Fruit fly (Drosophila melanogaster) whole organism, embryonic: Measurements from ENCODE around the gene CG31525.
A peak's percentile ranks its signal among the peaks of the same experiment; 100 is the strongest.

ENCODE experiments used
- Asciz ChIP-seq: fragments of 200-800 bp; sonication (Bioruptor generic); optimal IDR thresholded peaks from 2 replicates; lab custom pipeline; 2017; ENCODE audit warnings: missing biosample characterization, mild to moderate bottlenecking, missing genetic modification characterization, missing genetic modification reagents
- Bdp1 ChIP-seq: fragments of 200-800 bp; sonication (Bioruptor generic); optimal IDR thresholded peaks from 3 replicates; lab custom pipeline; 2016; ENCODE audit warnings: missing biosample characterization, missing genetic modification characterization
- Bgb ChIP-seq: fragments of 200-800 bp; sonication (Bioruptor generic); IDR thresholded peaks from 2 replicates; pipeline ENCODE4 v1.3.6; 2022; ENCODE audit warnings: missing biosample characterization, missing genetic modification characterization; ENCODE audit not compliant: partially characterized antibody
- CG10274 ChIP-seq: fragments of 200-800 bp; sonication (Bioruptor generic); optimal IDR thresholded peaks from 3 replicates; lab custom pipeline; 2017; ENCODE audit warnings: missing biosample characterization, mild to moderate bottlenecking, missing genetic modification characterization
- CG10543 ChIP-seq: fragments of 200-800 bp; sonication (Bioruptor generic); optimal IDR thresholded peaks from 3 replicates; lab custom pipeline; 2017; ENCODE audit warnings: missing biosample characterization, mild to moderate bottlenecking, missing genetic modification characterization, moderate library complexity
- CG10654 ChIP-seq: fragments of 200-800 bp; sonication (Bioruptor generic); optimal IDR thresholded peaks from 2 replicates; lab custom pipeline; 2016; ENCODE audit warnings: missing biosample characterization, missing genetic modification characterization
- CG11560 ChIP-seq: fragments of 200-800 bp; sonication (Bioruptor generic); IDR thresholded peaks from 3 replicates; pipeline ENCODE4 v1.3.6; 2022; ENCODE audit warnings: missing biosample characterization, missing genetic modification characterization
- CG11695 ChIP-seq: fragments of 200-800 bp; sonication (Bioruptor generic); IDR thresholded peaks from 3 replicates; pipeline ENCODE4 v1.3.6; 2022; ENCODE audit warnings: missing biosample characterization, missing genetic modification characterization
- CG12155 ChIP-seq: fragments of 200-800 bp; sonication (Bioruptor generic); optimal IDR thresholded peaks from 3 replicates; lab custom pipeline; 2016; ENCODE audit warnings: missing biosample characterization, missing genetic modification characterization
- CG12391 ChIP-seq: fragments of 200-800 bp; sonication (Bioruptor generic); optimal IDR thresholded peaks from 3 replicates; lab custom pipeline; 2018; ENCODE audit warnings: missing biosample characterization, mild to moderate bottlenecking, missing genetic modification characterization, moderate library complexity
- CG13287 ChIP-seq: fragments of 200-800 bp; sonication (Bioruptor generic); IDR thresholded peaks from 2 replicates; pipeline ENCODE4 v1.3.6; 2022; ENCODE audit warnings: missing biosample characterization, missing genetic modification characterization; ENCODE audit not compliant: partially characterized antibody
- CG15073 ChIP-seq: fragments of 200-800 bp; sonication (Bioruptor generic); optimal IDR thresholded peaks from 2 replicates; lab custom pipeline; 2016; ENCODE audit warnings: missing biosample characterization, missing genetic modification characterization
- CG15601 ChIP-seq: fragments of 200-800 bp; sonication (Bioruptor generic); optimal IDR thresholded peaks from 3 replicates; lab custom pipeline; 2019; ENCODE audit warnings: missing biosample characterization, mild to moderate bottlenecking, missing genetic modification characterization, moderate library complexity
- CG16863 ChIP-seq: fragments of 200-800 bp; sonication (Bioruptor generic); optimal IDR thresholded peaks from 3 replicates; lab custom pipeline; 2016; ENCODE audit warnings: missing biosample characterization, missing genetic modification characterization
- CG2889 ChIP-seq: fragments of 200-800 bp; sonication (Bioruptor generic); IDR thresholded peaks from 3 replicates; pipeline ENCODE4 v1.3.6; 2022; ENCODE audit warnings: missing biosample characterization, missing genetic modification characterization
- CG31441 ChIP-seq: fragments of 200-800 bp; sonication (Bioruptor generic); IDR thresholded peaks from 2 replicates; pipeline ENCODE4 v1.3.6; 2022; ENCODE audit warnings: missing biosample characterization, missing genetic modification characterization
- CG33557 ChIP-seq: fragments of 200-800 bp; sonication (Bioruptor generic); optimal IDR thresholded peaks from 2 replicates; lab custom pipeline; 2019; ENCODE audit warnings: missing biosample characterization, mild to moderate bottlenecking, missing genetic modification characterization, moderate library complexity
- CG4854 ChIP-seq: fragments of 200-800 bp; sonication (Bioruptor generic); optimal IDR thresholded peaks from 2 replicates; lab custom pipeline; 2016; ENCODE audit warnings: missing biosample characterization, missing genetic modification characterization, inconsistent platforms
- CG6813 ChIP-seq: fragments of 200-800 bp; sonication (Bioruptor generic); optimal IDR thresholded peaks from 2 replicates; lab custom pipeline; 2017; ENCODE audit warnings: missing biosample characterization, missing genetic modification characterization, mild to moderate bottlenecking, moderate library complexity, missing genetic modification reagents
- CG7556 ChIP-seq: fragments of 200-800 bp; sonication (Bioruptor generic); optimal IDR thresholded peaks from 2 replicates; lab custom pipeline; 2017; ENCODE audit warnings: missing biosample characterization, mild to moderate bottlenecking, missing genetic modification characterization
- CG8359 ChIP-seq: fragments of 200-800 bp; sonication (Bioruptor generic); optimal IDR thresholded peaks from 2 replicates; lab custom pipeline; 2017; ENCODE audit warnings: missing biosample characterization, mild to moderate bottlenecking, missing genetic modification characterization, borderline replicate concordance
- Chrac-16 ChIP-seq: fragments of 200-800 bp; sonication (Bioruptor generic); optimal IDR thresholded peaks from 3 replicates; lab custom pipeline; 2016; ENCODE audit warnings: missing biosample characterization, missing genetic modification characterization
- D19A ChIP-seq: fragments of 200-800 bp; optimal IDR thresholded peaks from 3 replicates; lab custom pipeline; 2019; ENCODE audit warnings: missing biosample characterization, mild to moderate bottlenecking, missing genetic modification characterization, moderate library complexity
- ERR ChIP-seq: fragments of 200-800 bp; sonication (Bioruptor generic); optimal IDR thresholded peaks from 2 replicates; lab custom pipeline; 2016; ENCODE audit warnings: missing biosample characterization, missing genetic modification characterization
- HmgZ ChIP-seq: fragments of 200-800 bp; sonication (Bioruptor generic); optimal IDR thresholded peaks from 2 replicates; lab custom pipeline; 2018; ENCODE audit warnings: missing biosample characterization, mild to moderate bottlenecking, missing genetic modification characterization
- Kr ChIP-seq: fragments of 200-800 bp; sonication (Bioruptor generic); optimal IDR thresholded peaks from 2 replicates; lab custom pipeline; 2017; ENCODE audit warnings: missing biosample characterization, mild to moderate bottlenecking, missing genetic modification characterization
- NC2β ChIP-seq: fragments of 200-800 bp; sonication (Bioruptor generic); optimal IDR thresholded peaks from 2 replicates; lab custom pipeline; 2016; ENCODE audit warnings: missing biosample characterization, missing genetic modification characterization
- Opbp ChIP-seq: fragments of 200-800 bp; sonication (Bioruptor generic); IDR thresholded peaks from 3 replicates; pipeline ENCODE4 v1.3.6; 2022; ENCODE audit warnings: missing biosample characterization, missing genetic modification characterization; ENCODE audit not compliant: partially characterized antibody
- Six4 ChIP-seq: fragments of 200-800 bp; sonication (Bioruptor generic); optimal IDR thresholded peaks from 2 replicates; lab custom pipeline; 2016; ENCODE audit warnings: missing biosample characterization, missing genetic modification characterization
- Ssrp ChIP-seq: fragments of 200-800 bp; sonication (Bioruptor generic); optimal IDR thresholded peaks from 2 replicates; lab custom pipeline; 2018; ENCODE audit warnings: missing biosample characterization, mild to moderate bottlenecking, missing genetic modification characterization, moderate library complexity
- al ChIP-seq: fragments of 200-800 bp; sonication (Bioruptor generic); IDR thresholded peaks from 2 replicates; pipeline ENCODE4 v1.3.6; 2022; ENCODE audit warnings: missing biosample characterization, missing genetic modification characterization
- amos ChIP-seq: fragments of 200-800 bp; sonication (Bioruptor generic); IDR thresholded peaks from 2 replicates; pipeline ENCODE4 v1.3.6; 2022; ENCODE audit warnings: missing biosample characterization, missing genetic modification characterization; ENCODE audit not compliant: partially characterized antibody
- ara ChIP-seq: fragments of 200-800 bp; sonication (Bioruptor generic); IDR thresholded peaks from 2 replicates; pipeline ENCODE4 v1.3.6; 2022; ENCODE audit warnings: missing biosample characterization, missing genetic modification characterization
- cg ChIP-seq: fragments of 200-800 bp; sonication (Bioruptor generic); optimal IDR thresholded peaks from 3 replicates; lab custom pipeline; 2019; ENCODE audit warnings: missing biosample characterization, mild to moderate bottlenecking, missing genetic modification characterization, moderate library complexity
- dpn ChIP-seq, 2 experiments: fragments of 200-800 bp; sonication (Bioruptor generic); optimal IDR thresholded peaks; 3 replicates each; lab custom pipeline; 2016; ENCODE audit warnings: missing biosample characterization in 2 of 2, missing genetic modification characterization in 2 of 2
- fd96Cb ChIP-seq: fragments of 200-800 bp; sonication (Bioruptor generic); optimal IDR thresholded peaks from 2 replicates; lab custom pipeline; 2018; ENCODE audit warnings: missing biosample characterization, mild to moderate bottlenecking, missing genetic modification characterization, moderate library complexity
- gsb ChIP-seq: fragments of 200-800 bp; sonication (Bioruptor generic); IDR thresholded peaks from 2 replicates; pipeline ENCODE4 v1.3.6; 2022; ENCODE audit warnings: missing biosample characterization, missing genetic modification characterization
- gsb-n ChIP-seq: fragments of 200-800 bp; sonication (Bioruptor generic); optimal IDR thresholded peaks from 3 replicates; lab custom pipeline; 2018; ENCODE audit warnings: missing biosample characterization, mild to moderate bottlenecking, missing genetic modification characterization
- h ChIP-seq: fragments of >200 bp; optimal IDR thresholded peaks from 2 replicates; lab custom pipeline; 2017
- insv ChIP-seq, 2 experiments: fragments of 200-800 bp; sonication (Bioruptor generic); optimal IDR thresholded peaks; 3 replicates each; lab custom pipeline; 2016 to 2018; ENCODE audit warnings: missing biosample characterization in 2 of 2, missing genetic modification characterization in 2 of 2
- lola ChIP-seq, 3 experiments: fragments of >200 bp in 2 of 3; fragments of 200-800 bp in 1 of 3; sonication (Bioruptor generic) in 1 of 3; optimal IDR thresholded peaks; 2 replicates each; lab custom pipeline; 2017 to 2019; ENCODE audit warnings: missing biosample characterization in 3 of 3, missing genetic modification characterization in 3 of 3, mild to moderate bottlenecking in 1 of 3, moderate library complexity in 1 of 3
- lov ChIP-seq, 2 experiments: fragments of 200-800 bp in 1 of 2; fragments of >200 bp in 1 of 2; sonication (Bioruptor generic) in 1 of 2; IDR thresholded peaks in 1 of 2; optimal IDR thresholded peaks in 1 of 2; 2 replicates in 1 of 2; 3 replicates in 1 of 2; pipeline versions ENCODE4 v1.3.6 to Lab custom; 2017 to 2022; ENCODE audit warnings: missing biosample characterization in 1 of 2, missing genetic modification characterization in 1 of 2
- mld ChIP-seq: fragments of 200-800 bp; sonication (Bioruptor generic); IDR thresholded peaks from 3 replicates; pipeline ENCODE4 v1.3.6; 2022; ENCODE audit warnings: missing biosample characterization, missing genetic modification characterization; ENCODE audit not compliant: partially characterized antibody
- ranshi ChIP-seq: fragments of 200-800 bp; sonication (Bioruptor generic); IDR thresholded peaks from 2 replicates; pipeline ENCODE4 v1.3.6; 2022; ENCODE audit warnings: missing biosample characterization, missing genetic modification characterization
- ro ChIP-seq: fragments of 200-800 bp; sonication (Bioruptor generic); IDR thresholded peaks from 2 replicates; pipeline ENCODE4 v1.3.6; 2022; ENCODE audit warnings: missing biosample characterization, missing genetic modification characterization
- sens ChIP-seq: fragments of 200-800 bp; sonication (Bioruptor generic); peaks from one replicate; lab custom pipeline; 2016; ENCODE audit warnings: missing biosample characterization, missing genetic modification characterization
- sug ChIP-seq: fragments of 200-800 bp; optimal IDR thresholded peaks from 2 replicates; lab custom pipeline; 2019; ENCODE audit warnings: missing biosample characterization, mild to moderate bottlenecking, missing genetic modification characterization, moderate library complexity
- twi ChIP-seq: fragments of 200-800 bp; optimal IDR thresholded peaks from 2 replicates; lab custom pipeline; 2019; ENCODE audit warnings: missing biosample characterization, mild to moderate bottlenecking, missing genetic modification characterization, moderate library complexity
- wor ChIP-seq: fragments of 200-800 bp; sonication (Bioruptor generic); IDR thresholded peaks from 2 replicates; pipeline ENCODE4 v1.3.6; 2022; ENCODE audit warnings: missing biosample characterization, missing genetic modification characterization

The CG31525 gene

DNA sequence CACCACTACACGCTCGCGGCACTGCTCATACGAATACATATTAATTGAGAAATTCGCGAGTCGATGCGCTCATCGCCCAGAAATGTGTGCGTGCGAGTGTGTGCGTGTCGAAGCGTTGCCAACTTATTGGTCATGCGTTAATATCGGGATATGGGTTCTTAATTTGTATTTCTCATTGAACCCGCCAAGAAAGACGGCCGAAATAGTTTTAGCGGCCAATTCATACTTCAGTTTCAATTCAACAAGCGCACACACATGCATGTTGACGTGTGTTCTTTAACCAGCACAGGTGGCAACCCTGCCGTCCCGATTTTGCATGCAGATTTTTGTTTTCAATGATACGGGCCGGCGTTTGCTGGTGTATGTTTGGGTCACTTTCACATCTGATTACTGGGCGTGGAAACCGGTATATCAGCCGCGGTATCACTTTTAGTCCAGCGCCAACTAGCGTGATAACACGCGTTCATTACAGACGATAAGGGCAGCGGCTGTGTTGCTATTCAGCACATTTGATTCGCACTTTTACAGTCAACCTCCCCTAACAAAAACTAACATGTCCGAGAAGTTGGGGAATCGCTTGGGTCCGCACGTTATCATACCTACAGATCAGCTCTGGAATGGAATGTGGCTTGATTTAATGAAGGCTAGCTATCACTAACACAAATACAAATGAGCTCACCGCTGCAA lies 23.0 kb upstream of the CG31525 start (continued):
- TF ChIP-seq ara, result no peak
- TF ChIP-seq CG13287 (GFP tag; lab: Robert Waterston, UW), result no peak; the same call in 1 of the 2 replicates
- 0 out of 2 replicates have a peak, but pooled peaks have one; percentile 15 for TF ChIP-seq amos
- TF ChIP-seq fd96Cb (tag; lab: Kevin White, UChicago), result no peak
- TF ChIP-seq lov (optimal IDR thresholded peaks at IDR 0.05; lab: Kevin White, UChicago), result no peak
- TF ChIP-seq lov (GFP tag; IDR thresholded peaks at IDR 0.05; lab: Robert Waterston, UW), result 0 out of 3 replicates have a peak, but pooled peaks have one; percentile 55
- no peak for TF ChIP-seq ro (GFP tag; lab: Robert Waterston, UW)
- no peak for TF ChIP-seq Asciz (GFP tag; lab: Kevin White, UChicago)
- TF ChIP-seq CG2889 (GFP tag; lab: Robert Waterston, UW), result no peak
- TF ChIP-seq sug (tag; lab: Kevin White, UChicago), result peak; percentile 65
- TF ChIP-seq CG8359, result no peak
- TF ChIP-seq dpn (GFP tag; optimal IDR thresholded peaks at IDR 0.05; lab: Kevin White, UChicago), result peak in 1 of 2 experiments; percentile 39
- TF ChIP-seq CG7556 (GFP tag; lab: Kevin White, UChicago), result no peak
- peak; percentile 35 for TF ChIP-seq CG10543 (GFP tag; lab: Kevin White, UChicago)
- no peak for TF ChIP-seq twi (tag; lab: Kevin White, UChicago)
- TF ChIP-seq Opbp, result no peak
- no peak for TF ChIP-seq al (GFP tag; lab: Robert Waterston, UW)
- no peak for TF ChIP-seq CG31441 (GFP tag; lab: Robert Waterston, UW)
- no peak for TF ChIP-seq D19A (tag; lab: Kevin White, UChicago)
- TF ChIP-seq wor (GFP tag; lab: Robert Waterston, UW), result no peak
- TF ChIP-seq lola (GFP tag; optimal IDR thresholded peaks at IDR 0.05; lab: Kevin White, UChicago), result peak in 1 of 3 experiments; percentile 11
- TF ChIP-seq CG33557 (GFP tag; lab: Kevin White, UChicago), result no peak
- TF ChIP-seq gsb (GFP tag; lab: Robert Waterston, UW), result no peak
- no peak for TF ChIP-seq CG16863 (GFP tag; lab: Kevin White, UChicago)
- no peak for TF ChIP-seq CG11695 (GFP tag; lab: Robert Waterston, UW)
- TF ChIP-seq mld (GFP tag; lab: Robert Waterston, UW), result no peak
- TF ChIP-seq CG11560, result no peak
- no peak for TF ChIP-seq gsb-n (tag; lab: Kevin White, UChicago)
- TF ChIP-seq insv (GFP tag; optimal IDR thresholded peaks at IDR 0.05; lab: Kevin White, UChicago), result no peak
- TF ChIP-seq CG12391 (tag; lab: Kevin White, UChicago), result peak; percentile 16
- TF ChIP-seq ERR (GFP tag; lab: Kevin White, UChicago), result peak; percentile 26
- TF ChIP-seq sens (GFP tag; lab: Kevin White, UChicago), result no peak
- peak; percentile 29 for TF ChIP-seq CG6813 (GFP tag; lab: Kevin White, UChicago)
- peak; percentile 6 for TF ChIP-seq Bdp1 (GFP tag; lab: Kevin White, UChicago)
- peak; percentile 8 for TF ChIP-seq CG12155 (GFP tag; lab: Kevin White, UChicago)
- no peak for TF ChIP-seq CG4854
- TF ChIP-seq NC2β (GFP tag; lab: Kevin White, UChicago), result no peak
- no peak for TF ChIP-seq CG15601 (tag; lab: Kevin White, UChicago)
- TF ChIP-seq h, result no peak
- peak; percentile 9 for TF ChIP-seq CG10274 (GFP tag; lab: Kevin White, UChicago)
- no peak for TF ChIP-seq Six4 (GFP tag; lab: Kevin White, UChicago)
- TF ChIP-seq Kr (GFP tag; lab: Kevin White, UChicago), result no peak
- TF ChIP-seq ranshi (GFP tag; lab: Robert Waterston, UW), result no peak
- no peak for TF ChIP-seq CG15073 (GFP tag; lab: Kevin White, UChicago)
- peak; percentile 5 for TF ChIP-seq Chrac-16 (GFP tag; lab: Kevin White, UChicago)
- no peak for TF ChIP-seq HmgZ
- peak; percentile 81 for TF ChIP-seq cg
- no peak for TF ChIP-seq Ssrp (tag; lab: Kevin White, UChicago)
- TF ChIP-seq Bgb (GFP tag; lab: Robert Waterston, UW), result no peak
- no peak for TF ChIP-seq CG10654 (GFP tag; lab: Kevin White, UChicago)
